Fruit fly (Drosophila melanogaster) whole organism: Measurements from ENCODE around the gene Mtl.

Experiments used
- CG8478 ChIP-seq: fragments of >200 bp; optimal IDR thresholded peaks from 2 replicates; lab custom pipeline; 2018; ENCODE audit warnings: inconsistent platforms
- Dll ChIP-seq: fragments of >200 bp; optimal IDR thresholded peaks from 2 replicates; lab custom pipeline; 2017
- EcR ChIP-seq, 2 experiments: fragments of >200 bp; optimal IDR thresholded peaks; 2 replicates each; lab custom pipeline; 2017; ENCODE audit warnings: missing biosample characterization in 2 of 2, missing genetic modification characterization in 2 of 2, missing genetic modification reagents in 2 of 2
- pan ChIP-seq: fragments of >200 bp; optimal IDR thresholded peaks from 2 replicates; lab custom pipeline; 2017
- psq ChIP-seq: fragments of >200 bp; optimal IDR thresholded peaks from 2 replicates; lab custom pipeline; 2017
- usp ChIP-seq: fragments of >200 bp; optimal IDR thresholded peaks from 2 replicates; lab custom pipeline; 2017; ENCODE audit warnings: missing biosample characterization, missing genetic modification characterization, mixed read lengths

The Mtl gene

dm6 chr3R:27636010-27636584 is at the start of gene Mtl, which contains the start of gene CG5611:
Gene Mtl, plus strand, starts transcription at chr3R:27636412.
Gene CG5611, minus strand, starts transcription at chr3R:27636060.
- TF ChIP-seq Dll (lab: Kevin White, UChicago) (no peak), psq (lab: Kevin White, UChicago) (no peak)

dm6 chr3R:27593174-27593573 is 43.0 kb upstream of the Mtl start:
- no peak for TF ChIP-seq pan (lab: Kevin White, UChicago)
- no peak for TF ChIP-seq usp (GFP tag; lab: Kevin White, UChicago)
- TF ChIP-seq Dll (lab: Kevin White, UChicago) = no peak
- TF ChIP-seq EcR (GFP tag; optimal IDR thresholded peaks at IDR 0.05; lab: Kevin White, UChicago) = no peak
- TF ChIP-seq psq (lab: Kevin White, UChicago) = no peak
- TF ChIP-seq CG8478 (lab: Kevin White, UChicago) = no peak

DNA sequence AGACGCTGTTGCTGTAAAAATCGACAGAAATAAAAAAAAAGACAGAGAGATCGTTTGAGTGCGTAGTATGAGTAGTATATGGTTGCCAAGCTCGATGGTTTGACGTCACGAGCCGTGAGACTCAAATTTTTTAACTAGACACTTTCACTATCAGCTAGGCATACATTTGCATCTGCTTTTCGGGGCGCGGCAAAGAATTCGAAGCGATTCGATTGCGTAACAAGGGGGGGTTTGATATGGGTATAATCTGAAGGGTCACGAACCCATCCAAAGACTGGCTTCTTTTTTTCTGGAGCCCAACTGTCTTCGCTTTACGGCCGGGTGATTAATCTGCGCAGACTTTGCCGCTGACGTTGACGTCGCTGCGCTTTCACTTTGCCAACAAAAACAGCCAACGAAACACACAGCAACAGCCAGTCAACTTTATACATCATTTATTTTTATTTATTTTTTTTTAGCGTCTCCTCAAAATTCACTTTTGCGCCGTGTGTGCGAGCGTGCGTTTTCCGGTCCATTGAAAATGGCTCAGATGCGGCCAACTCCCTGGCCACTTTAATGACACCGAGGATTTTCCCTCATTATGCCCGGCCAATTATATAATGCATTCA is 42.5 kb upstream of the Mtl start:
- TF ChIP-seq usp (GFP tag; lab: Kevin White, UChicago) = no peak
- TF ChIP-seq psq (lab: Kevin White, UChicago) = no peak
- no peak for TF ChIP-seq pan (lab: Kevin White, UChicago)
- no peak for TF ChIP-seq CG8478 (lab: Kevin White, UChicago)
- TF ChIP-seq Dll (lab: Kevin White, UChicago) = no peak
- no peak for TF ChIP-seq EcR (GFP tag; optimal IDR thresholded peaks at IDR 0.05; lab: Kevin White, UChicago)

- no peak for TF ChIP-seq psq (lab: Kevin White, UChicago)
- no peak for TF ChIP-seq EcR (GFP tag; optimal IDR thresholded peaks at IDR 0.05; lab: Kevin White, UChicago)
- no peak for TF ChIP-seq usp (GFP tag; lab: Kevin White, UChicago)
- TF ChIP-seq Dll (lab: Kevin White, UChicago) = no peak
- no peak for TF ChIP-seq CG8478 (lab: Kevin White, UChicago)
- TF ChIP-seq pan (lab: Kevin White, UChicago) = no peak
These were observed 40.2 kb upstream of the Mtl start, which contains the start of gene CG5639 for dm6 chr3R:27595979-27596378. Gene CG5639, minus strand, starts transcription at chr3R:27596130.

DNA sequence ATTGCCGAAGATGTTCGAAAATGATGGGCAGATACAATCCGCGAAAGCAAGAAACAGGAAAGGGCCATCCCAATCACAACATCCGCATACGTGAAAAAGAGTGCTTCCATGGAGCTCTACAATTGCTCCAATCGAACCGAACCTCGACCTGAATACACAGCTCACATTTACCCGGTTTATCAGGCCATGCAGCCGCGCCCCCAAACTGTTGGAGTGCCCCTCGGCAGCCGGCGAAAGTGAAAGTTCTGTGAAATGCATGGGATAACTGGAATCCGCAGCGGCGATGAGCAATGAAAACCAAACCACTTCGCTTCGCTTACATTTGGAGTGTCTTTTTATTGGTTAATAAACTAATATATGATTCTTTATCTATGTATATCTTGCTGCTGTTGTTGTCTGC is 39.0 kb upstream of the Mtl start:
- no peak for TF ChIP-seq EcR (GFP tag; optimal IDR thresholded peaks at IDR 0.05; lab: Kevin White, UChicago)
- TF ChIP-seq pan (lab: Kevin White, UChicago) = no peak
- no peak for TF ChIP-seq psq (lab: Kevin White, UChicago)
- no peak for TF ChIP-seq Dll (lab: Kevin White, UChicago)
- TF ChIP-seq CG8478 (lab: Kevin White, UChicago) = no peak
- TF ChIP-seq usp (GFP tag; lab: Kevin White, UChicago) = no peak

- TF ChIP-seq CG8478 (lab: Kevin White, UChicago) (no peak), Dll (lab: Kevin White, UChicago) (no peak), pan (lab: Kevin White, UChicago) (no peak), EcR (GFP tag; optimal IDR thresholded peaks at IDR 0.05; lab: Kevin White, UChicago) (no peak), usp (GFP tag; lab: Kevin White, UChicago) (no peak), psq (lab: Kevin White, UChicago) (no peak)
These were observed 32.5 kb upstream of the Mtl start for dm6 chr3R:27603671-27604070.

- TF ChIP-seq usp (GFP tag; lab: Kevin White, UChicago) (no peak), psq (lab: Kevin White, UChicago) (no peak)
These were observed 31.4 kb upstream of the Mtl start for dm6 chr3R:27604636-27605443.

- TF ChIP-seq CG8478 (lab: Kevin White, UChicago) = no peak
- no peak for TF ChIP-seq psq (lab: Kevin White, UChicago)
- no peak for TF ChIP-seq usp (GFP tag; lab: Kevin White, UChicago)
- no peak for TF ChIP-seq Dll (lab: Kevin White, UChicago)
- no peak for TF ChIP-seq pan (lab: Kevin White, UChicago)
- no peak for TF ChIP-seq EcR (GFP tag; optimal IDR thresholded peaks at IDR 0.05; lab: Kevin White, UChicago)
These were observed 30.5 kb upstream of the Mtl start for dm6 chr3R:27605534-27606250.

- TF ChIP-seq Dll (lab: Kevin White, UChicago) = no peak
- TF ChIP-seq CG8478 (lab: Kevin White, UChicago) = no peak
- no peak for TF ChIP-seq usp (GFP tag; lab: Kevin White, UChicago)
- TF ChIP-seq pan (lab: Kevin White, UChicago) = no peak
- no peak for TF ChIP-seq psq (lab: Kevin White, UChicago)
- TF ChIP-seq EcR (GFP tag; optimal IDR thresholded peaks at IDR 0.05; lab: Kevin White, UChicago) = no peak
These were observed 28.8 kb upstream of the Mtl start, which contains the start of the genes dsd and Tusp for dm6 chr3R:27607218-27607929. Gene dsd, minus strand, starts transcription at chr3R:27607396. Gene Tusp, plus strand, starts transcription at chr3R:27607879.

DNA sequence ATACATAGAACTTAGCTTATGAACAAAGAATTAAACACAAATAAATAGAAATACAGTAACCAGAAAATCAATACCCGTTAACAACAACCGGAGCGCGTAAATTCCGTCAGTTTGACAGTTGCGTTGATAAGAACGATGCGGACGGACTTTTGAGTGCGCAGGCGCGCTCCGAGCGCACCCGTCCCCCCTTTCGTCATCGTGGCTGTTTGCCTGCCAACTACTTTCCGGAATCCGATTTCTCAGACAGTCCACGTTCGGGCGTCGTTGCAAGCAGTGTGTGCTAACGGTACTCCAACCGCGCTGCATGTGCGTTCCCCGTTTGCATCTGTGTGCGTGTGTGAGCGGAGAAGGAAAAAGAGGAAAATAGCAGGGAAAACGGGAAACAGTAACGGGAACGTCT is 28.2 kb upstream of the Mtl start:
- TF ChIP-seq psq (lab: Kevin White, UChicago) = no peak
- no peak for TF ChIP-seq EcR (GFP tag; optimal IDR thresholded peaks at IDR 0.05; lab: Kevin White, UChicago)
- TF ChIP-seq CG8478 (lab: Kevin White, UChicago) = no peak
- TF ChIP-seq Dll (lab: Kevin White, UChicago) = no peak
- TF ChIP-seq pan (lab: Kevin White, UChicago) = no peak
- no peak for TF ChIP-seq usp (GFP tag; lab: Kevin White, UChicago)
